Worm (Caenorhabditis elegans): ENCODE data around the gene ZK662.6.

ZK662.6 gene

ce11 chrX:15707366-15707892 lies 11.0 kb upstream of the ZK662.6 start (continued):
- TF ChIP-seq hmg-1.2 (GFP tag; IDR thresholded peaks at IDR 0.05) (peak; percentile 74), C06A6.2 (GFP tag; conservative IDR thresholded peaks at IDR 0.05) (peak; percentile 77)

ce11 chrX:15707913-15708312 lies 10.5 kb upstream of the ZK662.6 start, which contains the start of gene nhr-48:
Gene nhr-48 (plus strand): TSS chrX:15708213.
- no peak for TF ChIP-seq lsy-27 (tag; optimal IDR thresholded peaks at IDR 0.05; ENCODE audit: borderline replicate concordance, insufficient read depth)
- TF ChIP-seq unc-130 (GFP tag; optimal IDR thresholded peaks at IDR 0.05): no peak
- no peak for TF ChIP-seq ets-4 (GFP tag; optimal IDR thresholded peaks at IDR 0.05)
- TF ChIP-seq F57A8.1 (GFP tag; optimal IDR thresholded peaks at IDR 0.05): no peak
- no peak for TF ChIP-seq pha-4 (tag; optimal IDR thresholded peaks at IDR 0.05)
- TF ChIP-seq zfh-2 (GFP tag; conservative IDR thresholded peaks at IDR 0.05): no peak
- no peak for TF ChIP-seq egrh-3 (GFP tag; IDR thresholded peaks at IDR 0.05)
- no peak for TF ChIP-seq nhr-179 (tag; optimal IDR thresholded peaks at IDR 0.05)
- no peak for TF ChIP-seq bed-1 (GFP tag; IDR thresholded peaks at IDR 0.05)
- TF ChIP-seq bed-2 (GFP tag; IDR thresholded peaks at IDR 0.05): no peak
- no peak for TF ChIP-seq F33H1.4 (GFP tag; IDR thresholded peaks at IDR 0.05)

- TF ChIP-seq mxl-1 (tag; optimal IDR thresholded peaks at IDR 0.05): no peak
- no peak for TF ChIP-seq hlh-12 (tag; optimal IDR thresholded peaks at IDR 0.05)
- TF ChIP-seq hmg-1.2 (GFP tag; IDR thresholded peaks at IDR 0.05): no peak; the same call in 1 of the 2 replicates
- peak; percentile 9 for TF ChIP-seq tbp1 (GFP tag; optimal IDR thresholded peaks at IDR 0.05)
- TF ChIP-seq ztf-28 (GFP tag; IDR thresholded peaks at IDR 0.05): no peak
- no peak for TF ChIP-seq Y53F4B.3 (GFP tag; IDR thresholded peaks at IDR 0.05)
- TF ChIP-seq cebp-1 (GFP tag; IDR thresholded peaks at IDR 0.05): no peak
- TF ChIP-seq cebp-1 (tag; optimal IDR thresholded peaks at IDR 0.05): peak; percentile 40
- no peak for TF ChIP-seq hlh-26 (GFP tag; conservative IDR thresholded peaks at IDR 0.05)
- no peak for TF ChIP-seq F33H1.4 (GFP tag; IDR thresholded peaks at IDR 0.05)
- no peak for TF ChIP-seq somi-1 (GFP tag; optimal IDR thresholded peaks at IDR 0.05)
- no peak for TF ChIP-seq cebp-2 (GFP tag; IDR thresholded peaks at IDR 0.05)
- no peak for TF ChIP-seq F23B12.7 (tag; optimal IDR thresholded peaks at IDR 0.05; ENCODE audit: insufficient read depth)
- TF ChIP-seq ceh-58 (GFP tag; IDR thresholded peaks at IDR 0.05): no peak
- TF ChIP-seq bed-1 (GFP tag; IDR thresholded peaks at IDR 0.05): no peak
- TF ChIP-seq xnd-1 (tag; optimal IDR thresholded peaks at IDR 0.05): no peak
- no peak for TF ChIP-seq D2030.7 (GFP tag; IDR thresholded peaks at IDR 0.05)
- TF ChIP-seq ztf-6 (GFP tag; IDR thresholded peaks at IDR 0.05): no peak
- TF ChIP-seq lir-1 (GFP tag; conservative IDR thresholded peaks at IDR 0.05): 0 out of 2 replicates have a peak, but pooled peaks have one; percentile 17
- no peak for TF ChIP-seq sdz-38 (tag; optimal IDR thresholded peaks at IDR 0.05)
- TF ChIP-seq K11D2.4 (GFP tag; IDR thresholded peaks at IDR 0.05): no peak
- no peak for TF ChIP-seq ztf-18 (tag; optimal IDR thresholded peaks at IDR 0.05)
- no peak for TF ChIP-seq nhr-179 (tag; optimal IDR thresholded peaks at IDR 0.05)
- peak in 1 of 2 experiments; percentile 35 for TF ChIP-seq let-607 (tag; optimal IDR thresholded peaks at IDR 0.05)
- TF ChIP-seq F52B5.7 (tag; optimal IDR thresholded peaks at IDR 0.05): no peak
- no peak for TF ChIP-seq T26A5.8 (tag; optimal IDR thresholded peaks at IDR 0.05)
- TF ChIP-seq ceh-40 (GFP tag; IDR thresholded peaks at IDR 0.05): no peak
- TF ChIP-seq egrh-3 (GFP tag; IDR thresholded peaks at IDR 0.05): peak; percentile 37; the same call in 1 of the 2 replicates
- TF ChIP-seq C17E4.6 (GFP tag; IDR thresholded peaks at IDR 0.05): no peak
- no peak for TF ChIP-seq ama-1 (optimal IDR thresholded peaks at IDR 0.05)
- no peak for TF ChIP-seq ama-1 (GFP tag; optimal IDR thresholded peaks at IDR 0.05)
- peak; percentile 12 for TF ChIP-seq gei-17 (GFP tag; optimal IDR thresholded peaks at IDR 0.05)
- TF ChIP-seq hrde-1 (tag; optimal IDR thresholded peaks at IDR 0.05; ENCODE audit: borderline replicate concordance): no peak
- no peak for TF ChIP-seq attf-5 (GFP tag; optimal IDR thresholded peaks at IDR 0.05)
- no peak for TF ChIP-seq dpff-1 (tag; optimal IDR thresholded peaks at IDR 0.05)
- TF ChIP-seq lsy-27 (tag; optimal IDR thresholded peaks at IDR 0.05; ENCODE audit: borderline replicate concordance, insufficient read depth): no peak
- TF ChIP-seq ceh-79 (tag; optimal IDR thresholded peaks at IDR 0.05): no peak
- 0 out of 2 replicates have a peak, but pooled peaks have one; percentile 40 for TF ChIP-seq hmg-20 (GFP tag; IDR thresholded peaks at IDR 0.05)
Measured at ce11 chrX:15709594-15709993, 8.8 kb upstream of the ZK662.6 start.

All from whole organism, young adult.